Fruit fly (Drosophila melanogaster): ENCODE measurements around the gene LKRSDH.

- no peak for TF ChIP-seq CG8478 (optimal IDR thresholded peaks at IDR 0.05)
- TF ChIP-seq pan (optimal IDR thresholded peaks at IDR 0.05) = no peak
- no peak for TF ChIP-seq psq (optimal IDR thresholded peaks at IDR 0.05)
- no peak for TF ChIP-seq Dll (optimal IDR thresholded peaks at IDR 0.05)
- TF ChIP-seq usp (GFP tag; optimal IDR thresholded peaks at IDR 0.05) = no peak
Observed at dm6 chr2L:7799804-7800433, 4.2 kb upstream of the LKRSDH start, which contains the start of the genes Herp and r2d2.

Data from whole organism.